Worm (Caenorhabditis elegans): Measurements from ENCODE around the gene acds-10.

The acds-10 gene

ce11 chrV:5722093-5722492, 25.5 kb upstream of the acds-10 start (continued):
- no peak for TF ChIP-seq K12H6.12 (tag; optimal IDR thresholded peaks at IDR 0.05)
- no peak for TF ChIP-seq F57C9.4 (tag; optimal IDR thresholded peaks at IDR 0.05)
- TF ChIP-seq unc-130 (GFP tag; optimal IDR thresholded peaks at IDR 0.05): no peak
- no peak for TF ChIP-seq F57A8.1 (GFP tag; optimal IDR thresholded peaks at IDR 0.05)
- TF ChIP-seq Y79H2A.3 (GFP tag; conservative IDR thresholded peaks at IDR 0.05): no peak
- TF ChIP-seq F23B12.7 (tag; optimal IDR thresholded peaks at IDR 0.05; ENCODE audit: insufficient read depth): no peak
- TF ChIP-seq nfya-1 (tag; optimal IDR thresholded peaks at IDR 0.05; ENCODE audit: borderline replicate concordance, insufficient read depth): no peak
- no peak for TF ChIP-seq F55B11.4 (tag; optimal IDR thresholded peaks at IDR 0.05; ENCODE audit: borderline replicate concordance, insufficient read depth)
- no peak for TF ChIP-seq zim-3 (tag; optimal IDR thresholded peaks at IDR 0.05)
- TF ChIP-seq ceh-27 (GFP tag; optimal IDR thresholded peaks at IDR 0.05): no peak
- TF ChIP-seq ceh-79 (tag; optimal IDR thresholded peaks at IDR 0.05): no peak
- TF ChIP-seq nhr-179 (tag; optimal IDR thresholded peaks at IDR 0.05): no peak
- TF ChIP-seq lin-54 (GFP tag; optimal IDR thresholded peaks at IDR 0.05): no peak
- no peak for TF ChIP-seq tbx-9 (tag; optimal IDR thresholded peaks at IDR 0.05; ENCODE audit: borderline replicate concordance)
- TF ChIP-seq let-526 (GFP tag; IDR thresholded peaks at IDR 0.05): no peak
- no peak for TF ChIP-seq K11D2.4 (GFP tag; IDR thresholded peaks at IDR 0.05)
- peak; percentile 53 for TF ChIP-seq lsl-1 (GFP tag; optimal IDR thresholded peaks at IDR 0.05)
- TF ChIP-seq lin-40 (tag; optimal IDR thresholded peaks at IDR 0.05): no peak
- TF ChIP-seq mxl-1 (tag; optimal IDR thresholded peaks at IDR 0.05): no peak
- TF ChIP-seq attf-5 (GFP tag; optimal IDR thresholded peaks at IDR 0.05): no peak
- TF ChIP-seq F52B5.7 (tag; optimal IDR thresholded peaks at IDR 0.05): no peak
- no peak for TF ChIP-seq egl-44 (GFP tag; IDR thresholded peaks at IDR 0.05)
- no peak for TF ChIP-seq aptf-2 (GFP tag; conservative IDR thresholded peaks at IDR 0.05)
- TF ChIP-seq sdz-38 (tag; optimal IDR thresholded peaks at IDR 0.05): no peak
- TF ChIP-seq xnd-1 (tag; optimal IDR thresholded peaks at IDR 0.05): peak; percentile 34
- TF ChIP-seq B0261.1 (tag; optimal IDR thresholded peaks at IDR 0.05): no peak
- no peak for TF ChIP-seq ceh-100 (GFP tag; IDR thresholded peaks at IDR 0.05)
- peak; percentile 65; the same call in 1 of the 2 replicates for TF ChIP-seq madf-6 (GFP tag; IDR thresholded peaks at IDR 0.05)
- no peak for TF ChIP-seq lsy-27 (tag; optimal IDR thresholded peaks at IDR 0.05; ENCODE audit: borderline replicate concordance, insufficient read depth)
- TF ChIP-seq nfyb-1 (GFP tag; IDR thresholded peaks at IDR 0.05): no peak
- no peak for TF ChIP-seq ceh-40 (GFP tag; IDR thresholded peaks at IDR 0.05)
- no peak for TF ChIP-seq attf-3 (GFP tag; conservative IDR thresholded peaks at IDR 0.05)
- TF ChIP-seq hsf-1 (GFP tag; IDR thresholded peaks at IDR 0.05): no peak
- no peak for TF ChIP-seq tlf-1 (GFP tag; optimal IDR thresholded peaks at IDR 0.05)
- TF ChIP-seq F10E7.11 (tag; optimal IDR thresholded peaks at IDR 0.05): no peak
- TF ChIP-seq nhr-27 (tag; optimal IDR thresholded peaks at IDR 0.05): no peak
- 0 out of 2 replicates have a peak, but pooled peaks have one; percentile 19 for TF ChIP-seq ceh-58 (GFP tag; IDR thresholded peaks at IDR 0.05)
- TF ChIP-seq pha-4 (tag; optimal IDR thresholded peaks at IDR 0.05): no peak
- TF ChIP-seq gei-17 (GFP tag; optimal IDR thresholded peaks at IDR 0.05): no peak

ce11 chrV:5724395-5724794, 23.2 kb upstream of the acds-10 start:
- TF ChIP-seq F23B12.7 (tag; optimal IDR thresholded peaks at IDR 0.05; ENCODE audit: insufficient read depth) (no peak), madf-6 (GFP tag; IDR thresholded peaks at IDR 0.05) (0 out of 2 replicates have a peak, but pooled peaks have one; percentile 17)
